Worm (Caenorhabditis elegans) whole organism, L2 larva: ENCODE results near the gene F22E5.21.
"Not testable (repeated sequence)": the region's sequence is repeated elsewhere in the genome, so short reads cannot be mapped to it uniquely, and the experiment has no call there.

ENCODE experiments used
- F13H6.1 ChIP-seq: sonication (generic microtip); optimal IDR thresholded peaks from 2 replicates; lab custom pipeline; 2016; ENCODE audit warnings: missing genetic modification characterization, missing compliant biosample characterization
- R02D3.7 ChIP-seq: fragments of 150-350 bp; optimal IDR thresholded peaks from 2 replicates; lab custom pipeline; 2014; ENCODE audit warnings: missing biosample characterization, missing genetic modification characterization
- ama-1 ChIP-seq: fragments of 150-350 bp; optimal IDR thresholded peaks from 2 replicates; lab custom pipeline; 2018; ENCODE audit warnings: inconsistent platforms
- blmp-1 ChIP-seq: sonication (generic microtip); optimal IDR thresholded peaks from 2 replicates; lab custom pipeline; 2017; ENCODE audit warnings: missing genetic modification characterization, mild to moderate bottlenecking, missing compliant biosample characterization, antibody characterized with exemption, moderate library complexity; ENCODE audit not compliant: insufficient read depth
- ceh-16 ChIP-seq: fragments of 150-350 bp; optimal IDR thresholded peaks from 2 replicates; lab custom pipeline; 2014; ENCODE audit warnings: missing biosample characterization, missing genetic modification characterization
- crh-2 ChIP-seq: sonication (generic microtip); optimal IDR thresholded peaks from 2 replicates; lab custom pipeline; 2017; ENCODE audit warnings: missing biosample characterization, missing genetic modification characterization
- dmd-4 ChIP-seq: sonication (generic microtip); optimal IDR thresholded peaks from 2 replicates; lab custom pipeline; 2017; ENCODE audit warnings: missing biosample characterization, missing genetic modification characterization
- elt-1 ChIP-seq: fragments of 150-350 bp; optimal IDR thresholded peaks from 2 replicates; lab custom pipeline; 2014; ENCODE audit warnings: missing biosample characterization, missing genetic modification characterization
- elt-3 ChIP-seq: sonication (generic microtip); optimal IDR thresholded peaks from 2 replicates; lab custom pipeline; 2017; ENCODE audit warnings: missing biosample characterization, missing genetic modification characterization
- fos-1 ChIP-seq: fragments of 150-350 bp; optimal IDR thresholded peaks from 2 replicates; lab custom pipeline; 2014; ENCODE audit warnings: missing biosample characterization, missing genetic modification characterization
- gmeb-1 ChIP-seq: fragments of 150-350 bp; optimal IDR thresholded peaks from 2 replicates; lab custom pipeline; 2014; ENCODE audit warnings: missing biosample characterization, missing genetic modification characterization
- lin-13 ChIP-seq: fragments of 150-350 bp; optimal IDR thresholded peaks from 2 replicates; lab custom pipeline; 2014; ENCODE audit warnings: missing biosample characterization, missing genetic modification reagents, missing genetic modification characterization
- lsy-2 ChIP-seq, 2 experiments: fragments of 150-350 bp in 1 of 2; sonication (generic microtip) in 1 of 2; optimal IDR thresholded peaks; 2 replicates each; lab custom pipeline; 2014 to 2017; ENCODE audit warnings: missing biosample characterization in 2 of 2, missing genetic modification characterization in 2 of 2
- mab-5 ChIP-seq: fragments of 150-350 bp; optimal IDR thresholded peaks from 2 replicates; lab custom pipeline; 2014; ENCODE audit warnings: missing biosample characterization, missing genetic modification characterization
- mdl-1 ChIP-seq, 2 experiments: fragments of 150-350 bp in 1 of 2; sonication (generic microtip) in 1 of 2; optimal IDR thresholded peaks; 2 replicates each; lab custom pipeline; 2017; ENCODE audit warnings: missing biosample characterization in 2 of 2, missing genetic modification characterization in 2 of 2
- nhr-10 ChIP-seq: sonication (generic microtip); optimal IDR thresholded peaks from 2 replicates; lab custom pipeline; 2017; ENCODE audit warnings: missing biosample characterization, missing genetic modification characterization
- nhr-11 ChIP-seq: fragments of 150-350 bp; optimal IDR thresholded peaks from 2 replicates; lab custom pipeline; 2014; ENCODE audit warnings: missing biosample characterization, missing genetic modification characterization
- nhr-12 ChIP-seq: fragments of 150-350 bp; optimal IDR thresholded peaks from 2 replicates; lab custom pipeline; 2014; ENCODE audit warnings: missing biosample characterization, missing genetic modification characterization
- nhr-129 ChIP-seq: fragments of 150-350 bp; optimal IDR thresholded peaks from 2 replicates; lab custom pipeline; 2014; ENCODE audit warnings: missing biosample characterization, missing genetic modification characterization
- nhr-21 ChIP-seq: fragments of 150-350 bp; optimal IDR thresholded peaks from 2 replicates; lab custom pipeline; 2014; ENCODE audit warnings: missing biosample characterization, missing genetic modification characterization
- nhr-237 ChIP-seq: fragments of 150-350 bp; optimal IDR thresholded peaks from 2 replicates; lab custom pipeline; 2014; ENCODE audit warnings: missing biosample characterization, missing genetic modification characterization
- nhr-6 ChIP-seq: fragments of 150-350 bp; optimal IDR thresholded peaks from 2 replicates; lab custom pipeline; 2014; ENCODE audit warnings: missing biosample characterization, missing genetic modification characterization
- nhr-77 ChIP-seq: fragments of 150-350 bp; optimal IDR thresholded peaks from 2 replicates; lab custom pipeline; 2014; ENCODE audit warnings: missing biosample characterization, missing genetic modification characterization
- peb-1 ChIP-seq: fragments of 150-350 bp; optimal IDR thresholded peaks from 2 replicates; lab custom pipeline; 2014; ENCODE audit warnings: missing biosample characterization, missing genetic modification characterization
- sem-4 ChIP-seq: fragments of 150-350 bp; optimal IDR thresholded peaks from 2 replicates; lab custom pipeline; 2014; ENCODE audit warnings: missing biosample characterization, missing genetic modification reagents, missing genetic modification characterization
- sma-3 ChIP-seq: sonication (generic microtip); optimal IDR thresholded peaks from 2 replicates; lab custom pipeline; 2016; ENCODE audit warnings: missing genetic modification reagents, missing genetic modification characterization, missing compliant biosample characterization
- sma-9 ChIP-seq, 2 experiments: fragments of 150-350 bp in 1 of 2; sonication (generic microtip) in 1 of 2; optimal IDR thresholded peaks; 2 replicates each; lab custom pipeline; 2014 to 2016; ENCODE audit warnings: missing genetic modification characterization in 2 of 2, mild to moderate bottlenecking in 1 of 2, missing biosample characterization in 1 of 2, missing compliant biosample characterization in 1 of 2, missing genetic modification reagents in 1 of 2, moderate library complexity in 1 of 2
- unc-39 ChIP-seq: fragments of 150-350 bp; optimal IDR thresholded peaks from 2 replicates; lab custom pipeline; 2014; ENCODE audit warnings: missing biosample characterization, missing genetic modification characterization
- unc-55 ChIP-seq: fragments of 150-350 bp; sonication (generic microtip); optimal IDR thresholded peaks from 3 replicates; lab custom pipeline; 2014; ENCODE audit warnings: missing biosample characterization, missing genetic modification reagents, missing genetic modification characterization
- zag-1 ChIP-seq: fragments of 150-350 bp; optimal IDR thresholded peaks from 2 replicates; lab custom pipeline; 2014; ENCODE audit warnings: missing biosample characterization, missing genetic modification characterization
- ztf-11 ChIP-seq: sonication (generic microtip); optimal IDR thresholded peaks from 2 replicates; lab custom pipeline; 2017; ENCODE audit warnings: missing biosample characterization, missing genetic modification characterization

Gene F22E5.21

ce11 chrII:2610202-2610912, 26.9 kb downstream of the F22E5.21 start, which contains the start of gene sri-38:
Gene sri-38 (plus strand): TSS chrII:2610862.
- no peak for TF ChIP-seq nhr-77 (tag; lab: Kevin White, UChicago)
- TF ChIP-seq crh-2 (tag; lab: Kevin White, UChicago) = peak; percentile 49
- TF ChIP-seq fos-1 (tag; lab: Kevin White, UChicago) = peak; percentile 95

DNA sequence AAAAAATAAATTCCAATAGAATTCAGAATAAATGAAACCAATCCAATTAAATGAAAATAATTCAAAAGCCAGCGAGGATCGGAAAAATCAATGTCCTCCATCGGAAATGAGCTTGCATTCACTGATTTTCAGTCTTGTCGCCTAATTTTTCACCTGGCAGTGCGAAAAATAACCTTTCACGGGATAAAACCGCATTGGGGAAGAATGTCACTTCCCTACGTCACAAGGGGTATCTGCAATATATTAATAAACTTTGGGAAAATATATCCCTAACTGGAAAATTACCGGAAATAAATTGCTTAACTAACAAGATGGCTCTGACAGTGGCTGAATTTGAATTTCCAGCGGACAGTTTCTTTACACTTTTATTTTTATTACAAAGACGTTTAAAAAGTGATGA, 31.9 kb downstream of the F22E5.21 start, which contains the start of gene sri-77:
Gene sri-77 (minus strand): TSS at position 101 of the 400 bp plus-strand sequence.
- TF ChIP-seq zag-1 (tag; lab: Kevin White, UChicago) (no peak), R02D3.7 (no peak), nhr-12 (no peak), dmd-4 (tag; lab: Kevin White, UChicago) (no peak), nhr-6 (tag; lab: Kevin White, UChicago) (no peak), lsy-2 (tag; optimal IDR thresholded peaks at IDR 0.05; lab: Kevin White, UChicago) (no peak), peb-1 (tag; lab: Kevin White, UChicago) (no peak)

- TF ChIP-seq nhr-11 (tag; lab: Kevin White, UChicago) (no peak), fos-1 (tag; lab: Kevin White, UChicago) (no peak), ama-1 (lab: Kevin White, UChicago) (no peak), nhr-10 (tag; lab: Kevin White, UChicago) (no peak), nhr-12 (no peak), lsy-2 (tag; optimal IDR thresholded peaks at IDR 0.05; lab: Kevin White, UChicago) (no peak), nhr-6 (tag; lab: Kevin White, UChicago) (no peak), unc-55 (no peak), ceh-16 (tag; lab: Kevin White, UChicago) (no peak), unc-39 (tag; lab: Kevin White, UChicago) (no peak), nhr-129 (tag; lab: Kevin White, UChicago) (no peak)
Measured at ce11 chrII:2600931-2601330, 36.3 kb downstream of the F22E5.21 start.

- TF ChIP-seq unc-55, nhr-12, nhr-237: not testable (repeated sequence)
- TF ChIP-seq, all 48 proteins: peak for 0; not testable (repeated sequence) for 48
Measured at ce11 chrII:2600176-2600575, 37.1 kb downstream of the F22E5.21 start, which contains the start of gene F33H12.1. Gene F33H12.1 (plus strand): TSS chrII:2600476.

DNA sequence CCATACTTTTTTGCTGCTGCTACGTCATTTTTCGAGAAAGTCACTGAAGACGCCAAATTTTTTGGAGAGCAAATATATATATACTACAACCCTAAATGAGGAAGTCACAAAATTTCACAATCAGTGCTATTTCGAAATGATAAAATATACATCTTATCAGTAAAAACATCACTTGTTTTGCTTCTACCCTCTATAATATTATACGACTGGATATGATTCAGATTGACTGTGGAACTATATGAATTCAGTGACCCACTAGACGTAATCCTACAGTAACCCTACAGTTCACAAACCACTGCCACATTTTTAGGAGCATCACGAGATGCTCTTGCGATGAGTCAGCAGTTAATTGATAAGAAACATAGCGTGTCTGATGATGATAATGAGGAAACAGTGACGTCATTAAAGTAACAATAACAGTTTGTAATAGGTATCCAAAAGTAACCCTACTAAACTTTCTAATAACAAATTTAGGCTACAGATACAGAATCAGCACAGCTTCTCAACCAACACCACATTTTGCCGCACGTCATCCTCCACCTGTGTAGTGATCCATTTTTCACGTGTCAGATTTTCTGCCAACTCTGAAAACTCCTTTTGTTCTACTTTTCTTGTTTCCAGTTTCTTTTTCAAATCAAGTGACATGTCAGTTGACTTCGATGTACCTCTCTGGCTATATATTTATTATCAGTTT, 50.3 kb downstream of the F22E5.21 start, which contains the start of the genes F33H12.7 and sri-39:
Gene F33H12.7 (minus strand): TSS at position 51 of the 694 bp plus-strand sequence.
Gene sri-39 (plus strand): TSS at position 644 of the 694 bp plus-strand sequence.
- TF ChIP-seq ama-1 (lab: Kevin White, UChicago) (no peak), blmp-1 (no peak), unc-39 (tag; lab: Kevin White, UChicago) (no peak), fos-1 (tag; lab: Kevin White, UChicago) (peak; percentile 89), elt-1 (tag; lab: Kevin White, UChicago) (no peak), sma-9 (GFP tag; optimal IDR thresholded peaks at IDR 0.05; lab: Kevin White, UChicago) (peak; percentile 42), sma-9 (tag; optimal IDR thresholded peaks at IDR 0.05; lab: Kevin White, UChicago) (no peak), peb-1 (tag; lab: Kevin White, UChicago) (no peak), F13H6.1 (no peak), crh-2 (tag; lab: Kevin White, UChicago) (peak; percentile 47), elt-3 (no peak), sma-3 (GFP tag; lab: Kevin White, UChicago) (no peak), mab-5 (tag; lab: Kevin White, UChicago) (no peak), lin-13 (GFP tag; lab: Kevin White, UChicago) (no peak), nhr-237 (no peak), nhr-6 (tag; lab: Kevin White, UChicago) (no peak), nhr-12 (no peak), sem-4 (tag; lab: Kevin White, UChicago) (no peak), nhr-21 (tag; lab: Kevin White, UChicago) (no peak), gmeb-1 (tag; lab: Kevin White, UChicago) (peak; percentile 3), ztf-11 (tag; lab: Kevin White, UChicago) (no peak), mdl-1 (tag; optimal IDR thresholded peaks at IDR 0.05; lab: Kevin White, UChicago) (no peak)
